Fruit fly (Drosophila melanogaster) whole organism, prepupa: ENCODE data around the gene Ir31a.
A peak's percentile ranks its signal among the peaks of the same experiment; 100 is the strongest.

ENCODE experiments used
- Blimp-1 ChIP-seq: fragments of 200-800 bp; sonication (Bioruptor generic); optimal IDR thresholded peaks from 3 replicates; lab custom pipeline; 2017; ENCODE audit warnings: missing biosample characterization, missing genetic modification characterization, mild to moderate bottlenecking, moderate library complexity, missing genetic modification reagents
- CG10631 ChIP-seq: fragments of 200-800 bp; sonication (Bioruptor generic); optimal IDR thresholded peaks from 2 replicates; lab custom pipeline; 2016; ENCODE audit warnings: missing biosample characterization, missing genetic modification characterization
- CG11762 ChIP-seq: fragments of 200-800 bp; sonication (Bioruptor generic); optimal IDR thresholded peaks from 3 replicates; lab custom pipeline; 2016; ENCODE audit warnings: missing biosample characterization, missing genetic modification characterization; ENCODE audit not compliant: insufficient read depth
- CG11902 ChIP-seq: fragments of 200-800 bp; sonication (Bioruptor generic); optimal IDR thresholded peaks from 3 replicates; lab custom pipeline; 2016; ENCODE audit warnings: missing biosample characterization, missing genetic modification characterization
- CG15336 ChIP-seq: fragments of 200-800 bp; sonication (Bioruptor generic); IDR thresholded peaks from 2 replicates; pipeline ENCODE4 v1.3.6; 2022; ENCODE audit warnings: missing biosample characterization, missing genetic modification characterization
- CG1621 ChIP-seq: fragments of 200-800 bp; sonication (Bioruptor generic); optimal IDR thresholded peaks from 3 replicates; lab custom pipeline; 2018; ENCODE audit warnings: missing biosample characterization, mild to moderate bottlenecking, missing genetic modification characterization
- CG16779 ChIP-seq: fragments of 200-800 bp; sonication (Bioruptor generic); optimal IDR thresholded peaks from 3 replicates; lab custom pipeline; 2017; ENCODE audit warnings: missing biosample characterization, mild to moderate bottlenecking, missing genetic modification characterization
- CG3032 ChIP-seq: fragments of 200-800 bp; optimal IDR thresholded peaks from 2 replicates; lab custom pipeline; 2019; ENCODE audit warnings: missing biosample characterization, mild to moderate bottlenecking, missing genetic modification characterization, moderate library complexity
- CG31627 ChIP-seq: fragments of 200-800 bp; sonication (Bioruptor generic); optimal IDR thresholded peaks from 3 replicates; lab custom pipeline; 2016; ENCODE audit warnings: missing biosample characterization, missing genetic modification characterization
- CG32006 ChIP-seq: fragments of 200-800 bp; sonication (Bioruptor generic); optimal IDR thresholded peaks from 3 replicates; lab custom pipeline; 2017; ENCODE audit warnings: missing biosample characterization, mild to moderate bottlenecking, missing genetic modification characterization
- CG3919 ChIP-seq: fragments of 200-800 bp; sonication (Bioruptor generic); optimal IDR thresholded peaks from 3 replicates; lab custom pipeline; 2016; ENCODE audit warnings: missing biosample characterization, missing genetic modification characterization
- CG4318 ChIP-seq: fragments of 200-800 bp; sonication (Bioruptor generic); optimal IDR thresholded peaks from 3 replicates; lab custom pipeline; 2017; ENCODE audit warnings: missing biosample characterization, mild to moderate bottlenecking, missing genetic modification characterization
- CG6163 ChIP-seq: fragments of 200-800 bp; sonication (Bioruptor generic); IDR thresholded peaks from 3 replicates; pipeline ENCODE4 v1.3.6; 2022; ENCODE audit warnings: missing biosample characterization, missing genetic modification characterization
- CG6276 ChIP-seq: fragments of 200-800 bp; sonication (Bioruptor generic); optimal IDR thresholded peaks from 2 replicates; lab custom pipeline; 2017; ENCODE audit warnings: missing biosample characterization, mild to moderate bottlenecking, missing genetic modification characterization
- CG6792 ChIP-seq: fragments of 200-800 bp; sonication (Bioruptor generic); optimal IDR thresholded peaks from 3 replicates; lab custom pipeline; 2016; ENCODE audit warnings: missing biosample characterization, missing genetic modification characterization
- CG6854 ChIP-seq: fragments of 200-800 bp; sonication (Bioruptor generic); optimal IDR thresholded peaks from 2 replicates; lab custom pipeline; 2017; ENCODE audit warnings: missing biosample characterization, mild to moderate bottlenecking, missing genetic modification characterization
- CG7368 ChIP-seq: fragments of 200-800 bp; sonication (Bioruptor generic); optimal IDR thresholded peaks from 3 replicates; lab custom pipeline; 2016; ENCODE audit warnings: missing biosample characterization, missing genetic modification characterization
- CG8119 ChIP-seq: fragments of 200-800 bp; sonication (Bioruptor generic); IDR thresholded peaks from 3 replicates; pipeline ENCODE4 v1.3.6; 2022; ENCODE audit warnings: missing biosample characterization, missing genetic modification characterization
- CG8319 ChIP-seq: fragments of 200-800 bp; sonication (Bioruptor generic); optimal IDR thresholded peaks from 3 replicates; lab custom pipeline; 2016; ENCODE audit warnings: missing biosample characterization, missing genetic modification characterization
- CG9139 ChIP-seq: fragments of 200-800 bp; sonication (Bioruptor generic); optimal IDR thresholded peaks from 3 replicates; lab custom pipeline; 2017; ENCODE audit warnings: missing biosample characterization, mild to moderate bottlenecking, missing genetic modification characterization
- Eip75B ChIP-seq: fragments of 200-800 bp; sonication (Bioruptor generic); optimal IDR thresholded peaks from 3 replicates; lab custom pipeline; 2016; ENCODE audit warnings: missing biosample characterization, missing genetic modification characterization
- Eip78C ChIP-seq: fragments of 200-800 bp; sonication (Bioruptor generic); peaks from one replicate; lab custom pipeline; 2016; ENCODE audit warnings: missing biosample characterization, missing genetic modification characterization
- Eip93F ChIP-seq: fragments of 200-800 bp; sonication (Bioruptor generic); optimal IDR thresholded peaks from 2 replicates; lab custom pipeline; 2016; ENCODE audit warnings: missing biosample characterization, mild to moderate bottlenecking, missing genetic modification characterization
- Ets21C ChIP-seq: fragments of 200-800 bp; sonication (Bioruptor generic); optimal IDR thresholded peaks from 3 replicates; lab custom pipeline; 2016; ENCODE audit warnings: missing biosample characterization, missing genetic modification characterization
- Gug ChIP-seq: fragments of 200-800 bp; sonication (Bioruptor generic); IDR thresholded peaks from 2 replicates; pipeline ENCODE4 v1.3.6; 2022; ENCODE audit warnings: missing biosample characterization, missing genetic modification characterization
- Lpt ChIP-seq: fragments of 200-800 bp; sonication (Bioruptor generic); optimal IDR thresholded peaks from 3 replicates; lab custom pipeline; 2016; ENCODE audit warnings: missing biosample characterization, missing genetic modification characterization
- Met ChIP-seq: fragments of 200-800 bp; sonication (Bioruptor generic); optimal IDR thresholded peaks from 3 replicates; lab custom pipeline; 2016; ENCODE audit warnings: missing biosample characterization, missing genetic modification characterization
- Smox ChIP-seq: fragments of 200-800 bp; sonication (Bioruptor generic); optimal IDR thresholded peaks from 3 replicates; lab custom pipeline; 2016; ENCODE audit warnings: missing biosample characterization, missing genetic modification characterization
- Sox102F ChIP-seq: fragments of 200-800 bp; sonication (Bioruptor generic); optimal IDR thresholded peaks from 2 replicates; lab custom pipeline; 2016; ENCODE audit warnings: missing biosample characterization, mild to moderate bottlenecking, missing genetic modification characterization
- Sox14 ChIP-seq: fragments of 200-800 bp; sonication (Bioruptor generic); optimal IDR thresholded peaks from 3 replicates; lab custom pipeline; 2016; ENCODE audit warnings: missing biosample characterization, missing genetic modification characterization
- achi ChIP-seq: fragments of 200-800 bp; sonication (Bioruptor generic); optimal IDR thresholded peaks from 3 replicates; lab custom pipeline; 2016; ENCODE audit warnings: missing biosample characterization, missing genetic modification characterization
- acj6 ChIP-seq: fragments of 200-800 bp; sonication (Bioruptor generic); optimal IDR thresholded peaks from 3 replicates; lab custom pipeline; 2016; ENCODE audit warnings: missing biosample characterization, missing genetic modification characterization
- cyc ChIP-seq: fragments of 200-800 bp; sonication (Bioruptor generic); optimal IDR thresholded peaks from 3 replicates; lab custom pipeline; 2016; ENCODE audit warnings: missing biosample characterization, missing genetic modification characterization
- dac ChIP-seq: fragments of 200-800 bp; sonication (Bioruptor generic); optimal IDR thresholded peaks from 2 replicates; lab custom pipeline; 2017; ENCODE audit warnings: missing biosample characterization, mild to moderate bottlenecking, missing genetic modification characterization
- esn ChIP-seq: fragments of 200-800 bp; sonication (Bioruptor generic); optimal IDR thresholded peaks from 2 replicates; lab custom pipeline; 2016; ENCODE audit warnings: missing biosample characterization, mild to moderate bottlenecking, missing genetic modification characterization, moderate library complexity
- fd59A ChIP-seq: fragments of 200-800 bp; sonication (Bioruptor generic); optimal IDR thresholded peaks from 2 replicates; lab custom pipeline; 2017; ENCODE audit warnings: missing biosample characterization, mild to moderate bottlenecking, missing genetic modification characterization, missing genetic modification reagents
- fkh ChIP-seq: fragments of 200-800 bp; sonication (Bioruptor generic); optimal IDR thresholded peaks from 3 replicates; lab custom pipeline; 2017; ENCODE audit warnings: missing biosample characterization, mild to moderate bottlenecking, missing genetic modification characterization, moderate library complexity
- lz ChIP-seq: fragments of 200-800 bp; sonication (Bioruptor generic); optimal IDR thresholded peaks from 3 replicates; lab custom pipeline; 2016; ENCODE audit warnings: missing biosample characterization, missing genetic modification characterization
- pdm3 ChIP-seq: fragments of 200-800 bp; sonication (Bioruptor generic); optimal IDR thresholded peaks from 3 replicates; lab custom pipeline; 2016; ENCODE audit warnings: missing biosample characterization, missing genetic modification characterization
- svp ChIP-seq: fragments of 200-800 bp; sonication (Bioruptor generic); peaks from one replicate; lab custom pipeline; 2016; ENCODE audit warnings: missing biosample characterization, missing genetic modification characterization
- vri ChIP-seq: fragments of 200-800 bp; sonication (Bioruptor generic); optimal IDR thresholded peaks from 3 replicates; lab custom pipeline; 2016; ENCODE audit warnings: missing biosample characterization, mild to moderate bottlenecking, missing genetic modification characterization

Ir31a gene

dm6 chr2L:10422643-10423606, 17.6 kb downstream of the Ir31a start, which contains the start of the genes pie and Wdfy2:
Gene pie (minus strand): TSS chr2L:10422780.
Gene Wdfy2 (plus strand): TSS chr2L:10423291.
- TF ChIP-seq Smox (GFP tag; lab: Kevin White, UChicago) (no peak), Lpt (GFP tag; lab: Kevin White, UChicago) (no peak), CG6854 (GFP tag; lab: Kevin White, UChicago) (no peak), cyc (GFP tag; lab: Kevin White, UChicago) (peak; percentile 6), CG3032 (peak; percentile 21)

- TF ChIP-seq CG6854 (GFP tag; lab: Kevin White, UChicago), result no peak
- no peak for TF ChIP-seq CG7368 (GFP tag; lab: Kevin White, UChicago)
- TF ChIP-seq Lpt (GFP tag; lab: Kevin White, UChicago), result no peak
- TF ChIP-seq CG10631, result no peak
- no peak for TF ChIP-seq CG1621
- no peak for TF ChIP-seq acj6 (GFP tag; lab: Kevin White, UChicago)
- TF ChIP-seq Met (GFP tag; lab: Kevin White, UChicago), result no peak
- TF ChIP-seq CG31627, result no peak
- TF ChIP-seq CG32006 (GFP tag; lab: Kevin White, UChicago), result no peak
- no peak for TF ChIP-seq CG3919
- TF ChIP-seq fd59A, result no peak
- no peak for TF ChIP-seq Sox14 (GFP tag; lab: Kevin White, UChicago)
- TF ChIP-seq, all 60 proteins: peak for 0
Observed at dm6 chr2L:10425599-10425998, 20.2 kb downstream of the Ir31a start.

dm6 chr2L:10426534-10427048, 21.2 kb downstream of the Ir31a start, which contains the start of the genes SmB and KdelR:
Gene SmB (minus strand): TSS chr2L:10426627.
Gene KdelR (plus strand): TSS chr2L:10426887.
- peak; percentile 34 for TF ChIP-seq lz
- peak; percentile 39 for TF ChIP-seq CG1621
- TF ChIP-seq CG4318 (GFP tag; lab: Kevin White, UChicago), result no peak
- TF ChIP-seq CG3032, result peak; percentile 13
- TF ChIP-seq Eip75B (GFP tag; lab: Kevin White, UChicago), result no peak
- peak; percentile 26 for TF ChIP-seq Eip78C
- peak; percentile 49 for TF ChIP-seq esn (GFP tag; lab: Kevin White, UChicago)
- peak; percentile 81 for TF ChIP-seq fkh (GFP tag; lab: Kevin White, UChicago)

dm6 chr2L:10428528-10428927, 23.2 kb downstream of the Ir31a start, which contains the start of gene CG5188:
Gene CG5188 (plus strand): TSS chr2L:10428829.
- TF ChIP-seq Sox14 (GFP tag; lab: Kevin White, UChicago), result peak; percentile 22
- TF ChIP-seq vri (GFP tag; lab: Kevin White, UChicago), result no peak
- TF ChIP-seq lz, result peak; percentile 65
- TF ChIP-seq cyc (GFP tag; lab: Kevin White, UChicago), result peak; percentile 23
- peak; percentile 35 for TF ChIP-seq CG11762 (GFP tag; lab: Kevin White, UChicago)
- TF ChIP-seq CG6792, result peak; percentile 35
- TF ChIP-seq fkh (GFP tag; lab: Kevin White, UChicago), result no peak
- TF ChIP-seq CG11902 (GFP tag; lab: Kevin White, UChicago), result no peak
- no peak for TF ChIP-seq CG7368 (GFP tag; lab: Kevin White, UChicago)
- no peak for TF ChIP-seq CG1621
- TF ChIP-seq Eip75B (GFP tag; lab: Kevin White, UChicago), result no peak
- TF ChIP-seq CG6163 (GFP tag; lab: Robert Waterston, UW), result peak; percentile 31; the same call in 1 of the 3 replicates
- no peak for TF ChIP-seq Ets21C (GFP tag; lab: Kevin White, UChicago)
- no peak for TF ChIP-seq CG9139
- no peak for TF ChIP-seq CG8319 (GFP tag; lab: Kevin White, UChicago)
- no peak for TF ChIP-seq achi (GFP tag; lab: Kevin White, UChicago)
- TF ChIP-seq Eip78C, result peak; percentile 82
- no peak for TF ChIP-seq svp (GFP tag; lab: Kevin White, UChicago)
- no peak for TF ChIP-seq pdm3 (GFP tag; lab: Kevin White, UChicago)
- TF ChIP-seq Lpt (GFP tag; lab: Kevin White, UChicago), result peak; percentile 4
- no peak for TF ChIP-seq CG16779 (tag; lab: Kevin White, UChicago)
- TF ChIP-seq Gug, result 0 out of 2 replicates have a peak, but pooled peaks have one; percentile 9
- peak; percentile 64 for TF ChIP-seq esn (GFP tag; lab: Kevin White, UChicago)
- TF ChIP-seq CG8119 (GFP tag; lab: Robert Waterston, UW), result no peak; the same call in 1 of the 3 replicates
- no peak for TF ChIP-seq Blimp-1 (GFP tag; lab: Kevin White, UChicago)
- no peak for TF ChIP-seq CG6276 (GFP tag; lab: Kevin White, UChicago)
- TF ChIP-seq Met (GFP tag; lab: Kevin White, UChicago), result no peak
- no peak for TF ChIP-seq Sox102F (GFP tag; lab: Kevin White, UChicago)
- TF ChIP-seq CG4318 (GFP tag; lab: Kevin White, UChicago), result no peak
- no peak for TF ChIP-seq fd59A
- peak; percentile 16 for TF ChIP-seq CG31627
- TF ChIP-seq Eip93F (GFP tag; lab: Kevin White, UChicago), result no peak
- peak; percentile 69 for TF ChIP-seq CG15336 (GFP tag; lab: Robert Waterston, UW)
- TF ChIP-seq dac, result no peak
